Worm (Caenorhabditis elegans): ENCODE results near the gene dlc-5.

DNA sequence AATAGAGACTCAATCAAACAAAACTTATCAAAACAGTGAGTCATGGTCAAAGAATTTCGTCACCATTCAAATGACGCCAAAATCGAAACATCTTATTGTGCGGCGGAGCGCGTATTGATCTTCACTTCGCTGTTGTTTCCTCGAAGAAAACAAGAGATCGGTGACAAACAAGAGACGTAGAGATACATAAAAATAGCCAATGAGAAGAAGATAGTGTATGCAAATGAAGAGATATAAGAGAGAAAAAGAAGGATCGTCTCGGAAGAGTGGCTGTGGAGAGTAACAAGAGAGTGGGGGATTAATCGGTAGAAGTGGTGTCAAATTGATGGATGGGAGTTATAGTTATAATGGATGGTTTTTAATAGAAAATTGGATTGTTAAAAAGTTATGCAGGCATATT lies 36.7 kb downstream of the dlc-5 start:
- TF ChIP-seq dao-5 (tag; optimal IDR thresholded peaks at IDR 0.05): no peak
- TF ChIP-seq W03F9.2 (tag; optimal IDR thresholded peaks at IDR 0.05): no peak
- TF ChIP-seq him-1 (tag; optimal IDR thresholded peaks at IDR 0.05): no peak

Data from whole organism, L4/young adult.